Fruit fly (Drosophila melanogaster): ENCODE measurements around the gene Trc8.

The Trc8 gene

DNA sequence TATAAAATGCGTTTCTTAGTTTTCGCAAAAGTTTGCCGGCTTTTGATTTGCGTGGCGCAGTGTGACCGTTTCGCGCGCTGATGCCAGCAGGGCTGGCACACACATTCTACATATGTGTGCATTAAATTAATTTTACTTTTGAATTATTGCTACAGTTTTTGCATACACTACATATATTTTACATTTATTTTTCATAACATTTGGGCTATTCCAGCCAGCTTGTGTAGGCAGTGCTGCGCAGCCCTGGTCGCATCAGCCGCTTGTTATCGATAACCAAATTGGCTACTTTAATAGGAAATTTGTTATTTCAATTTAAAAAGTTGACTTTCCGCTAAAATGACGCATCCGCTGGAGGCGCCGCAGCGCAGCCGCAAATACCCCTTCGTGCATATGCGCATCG, 14.4 kb downstream of the Trc8 start, which contains the start of the genes CG2321 and CG2006 (continued):
- no peak for TF ChIP-seq CG6254 (GFP tag; optimal IDR thresholded peaks at IDR 0.05)
- no peak for TF ChIP-seq dimm (GFP tag; IDR thresholded peaks at IDR 0.05)
- TF ChIP-seq ash1 (GFP tag; optimal IDR thresholded peaks at IDR 0.05): no peak
- no peak for TF ChIP-seq CG8944 (GFP tag; optimal IDR thresholded peaks at IDR 0.05)
- peak; percentile 77 for TF ChIP-seq Lhr (GFP tag; optimal IDR thresholded peaks at IDR 0.05)
- peak; percentile 63 for TF ChIP-seq Myb (GFP tag; optimal IDR thresholded peaks at IDR 0.05)
- peak; percentile 35 to 57 for TF ChIP-seq Pdp1 (GFP tag; optimal IDR thresholded peaks at IDR 0.05)
- TF ChIP-seq amos (GFP tag; IDR thresholded peaks at IDR 0.05; ENCODE audit: partially characterized antibody): peak; percentile 75
- TF ChIP-seq row (GFP tag; IDR thresholded peaks at IDR 0.05): peak; percentile 77
- no peak for TF ChIP-seq Ravus (GFP tag; IDR thresholded peaks at IDR 0.05)
- peak; percentile 19 for TF ChIP-seq Camta (GFP tag; optimal IDR thresholded peaks at IDR 0.05)
- TF ChIP-seq fu2 (GFP tag; optimal IDR thresholded peaks at IDR 0.05): peak; percentile 11
- TF ChIP-seq Dip3 (GFP tag; optimal IDR thresholded peaks at IDR 0.05): peak; percentile 50
- TF ChIP-seq phol (tag; optimal IDR thresholded peaks at IDR 0.05): peak; percentile 69
- TF ChIP-seq MTF-1 (GFP tag; optimal IDR thresholded peaks at IDR 0.05; ENCODE audit: borderline replicate concordance): no peak
- no peak for TF ChIP-seq tio (GFP tag; optimal IDR thresholded peaks at IDR 0.05)
- TF ChIP-seq pzg (GFP tag; optimal IDR thresholded peaks at IDR 0.05): peak; percentile 93
- TF ChIP-seq CG13894 (tag; optimal IDR thresholded peaks at IDR 0.05): no peak
- TF ChIP-seq CG3847 (GFP tag; IDR thresholded peaks at IDR 0.05): peak; percentile 79
- peak; percentile 42 for TF ChIP-seq CG8388 (GFP tag; optimal IDR thresholded peaks at IDR 0.05)
- TF ChIP-seq oc (tag; optimal IDR thresholded peaks at IDR 0.05): no peak
- peak; percentile 32 for TF ChIP-seq trh (GFP tag; optimal IDR thresholded peaks at IDR 0.05)
- peak; percentile 57 for TF ChIP-seq CG13424 (tag; optimal IDR thresholded peaks at IDR 0.05)
- TF ChIP-seq Six4 (GFP tag; optimal IDR thresholded peaks at IDR 0.05): no peak
- no peak for TF ChIP-seq HLHmδ (GFP tag; optimal IDR thresholded peaks at IDR 0.05)
- TF ChIP-seq ewg (GFP tag; optimal IDR thresholded peaks at IDR 0.05): peak; percentile 91
- no peak for TF ChIP-seq pita (GFP tag; optimal IDR thresholded peaks at IDR 0.05)
- TF ChIP-seq CG8281 (tag; optimal IDR thresholded peaks at IDR 0.05): no peak
- TF ChIP-seq CG16813 (GFP tag; IDR thresholded peaks at IDR 0.05; ENCODE audit: partially characterized antibody): peak; percentile 58
- TF ChIP-seq vnd (GFP tag; IDR thresholded peaks at IDR 0.05; ENCODE audit: partially characterized antibody): peak; percentile 47; the same call in 1 of the 3 replicates
- TF ChIP-seq CG4424 (GFP tag; optimal IDR thresholded peaks at IDR 0.05): no peak
- TF ChIP-seq CG13296 (GFP tag; optimal IDR thresholded peaks at IDR 0.05): no peak
- peak; percentile 59; the same call in 2 of the 3 replicates for TF ChIP-seq ci (GFP tag; IDR thresholded peaks at IDR 0.05)
- TF ChIP-seq Fer1 (GFP tag; optimal IDR thresholded peaks at IDR 0.05): peak; percentile 65
- TF ChIP-seq sima (GFP tag; optimal IDR thresholded peaks at IDR 0.05): no peak
- TF ChIP-seq CG4360 (GFP tag; IDR thresholded peaks at IDR 0.05): no peak
- TF ChIP-seq NC2β (GFP tag; optimal IDR thresholded peaks at IDR 0.05): peak; percentile 53
- no peak for TF ChIP-seq jing (GFP tag; optimal IDR thresholded peaks at IDR 0.05)
- no peak for TF ChIP-seq mirr (GFP tag; optimal IDR thresholded peaks at IDR 0.05)
- TF ChIP-seq Hmx (GFP tag; optimal IDR thresholded peaks at IDR 0.05): no peak
- TF ChIP-seq cas (GFP tag; IDR thresholded peaks at IDR 0.05): 0 out of 2 replicates have a peak, but pooled peaks have one; percentile 37
- TF ChIP-seq Mes4 (GFP tag; optimal IDR thresholded peaks at IDR 0.05): no peak
- TF ChIP-seq CG32767 (GFP tag; IDR thresholded peaks at IDR 0.05): no peak
- no peak for TF ChIP-seq bowl (GFP tag; IDR thresholded peaks at IDR 0.05)
- TF ChIP-seq HLH4C (GFP tag; IDR thresholded peaks at IDR 0.05; ENCODE audit: partially characterized antibody): peak; percentile 65
- TF ChIP-seq ranshi (GFP tag; IDR thresholded peaks at IDR 0.05): peak; percentile 39; the same call in 1 of the 2 replicates
- peak; percentile 92 for TF ChIP-seq Med (GFP tag)
- no peak for TF ChIP-seq toy (GFP tag; IDR thresholded peaks at IDR 0.05)
- peak; percentile 56 for TF ChIP-seq CG30020 (tag; optimal IDR thresholded peaks at IDR 0.05)
- peak; percentile 64; the same call in 3 of the 4 replicates for TF ChIP-seq Dll (GFP tag; IDR thresholded peaks at IDR 0.05; ENCODE audit: partially characterized antibody)
